Fruit fly (Drosophila melanogaster): ENCODE data around the gene D.

dm6 chr3L:14172174-14172940 is 6.1 kb downstream of the D start:
- TF ChIP-seq Dll (optimal IDR thresholded peaks at IDR 0.05) (no peak), EcR (GFP tag; optimal IDR thresholded peaks at IDR 0.05) (no peak), pan (optimal IDR thresholded peaks at IDR 0.05) (no peak), psq (optimal IDR thresholded peaks at IDR 0.05) (no peak), usp (GFP tag; optimal IDR thresholded peaks at IDR 0.05) (no peak), CG8478 (optimal IDR thresholded peaks at IDR 0.05) (no peak)
